Worm (Caenorhabditis elegans) whole organism, late embryonic: ENCODE results near the gene Y39E4B.6.

ENCODE experiments used
- F13H6.1 ChIP-seq: sonication (generic microtip); optimal IDR thresholded peaks from 2 replicates; lab custom pipeline; 2016; ENCODE audit warnings: missing genetic modification characterization, missing compliant biosample characterization
- K09A11.1 ChIP-seq: sonication (generic microtip); optimal IDR thresholded peaks from 2 replicates; lab custom pipeline; 2017; ENCODE audit warnings: antibody characterized with exemption, mild to moderate bottlenecking, missing genetic modification characterization, missing compliant biosample characterization; ENCODE audit not compliant: insufficient read depth
- T23F11.4 ChIP-seq: fragments of 200-800 bp; sonication (Bioruptor generic); optimal IDR thresholded peaks from 2 replicates; lab custom pipeline; 2018; ENCODE audit warnings: mild to moderate bottlenecking, missing genetic modification characterization, missing compliant biosample characterization
- Y22D7AL.16 ChIP-seq: sonication (generic microtip); optimal IDR thresholded peaks from 2 replicates; lab custom pipeline; 2016; ENCODE audit warnings: missing genetic modification characterization, missing compliant biosample characterization
- ama-1 ChIP-seq: fragments of 150-350 bp; optimal IDR thresholded peaks from 2 replicates; lab custom pipeline; 2014
- ceh-14 ChIP-seq: sonication (generic microtip); optimal IDR thresholded peaks from 2 replicates; lab custom pipeline; 2016; ENCODE audit warnings: missing genotype, missing genetic modification characterization, missing compliant biosample characterization
- ceh-22 ChIP-seq: sonication (generic microtip); optimal IDR thresholded peaks from 2 replicates; lab custom pipeline; 2017; ENCODE audit warnings: missing biosample characterization, missing genetic modification characterization
- ceh-24 ChIP-seq: sonication (generic microtip); optimal IDR thresholded peaks from 2 replicates; lab custom pipeline; 2016; ENCODE audit warnings: mild to moderate bottlenecking, missing genetic modification characterization, missing compliant biosample characterization
- ceh-30 ChIP-seq: fragments of 150-350 bp; optimal IDR thresholded peaks from 2 replicates; lab custom pipeline; 2014; ENCODE audit warnings: missing biosample characterization, missing genetic modification characterization
- ceh-31 ChIP-seq: sonication (generic microtip); optimal IDR thresholded peaks from 2 replicates; lab custom pipeline; 2016; ENCODE audit warnings: missing genetic modification characterization, missing compliant biosample characterization
- che-1 ChIP-seq: sonication (generic microtip); optimal IDR thresholded peaks from 2 replicates; lab custom pipeline; 2016; ENCODE audit warnings: mild to moderate bottlenecking, missing genetic modification characterization, missing compliant biosample characterization
- dmd-4 ChIP-seq: sonication (generic microtip); optimal IDR thresholded peaks from 2 replicates; lab custom pipeline; 2016; ENCODE audit warnings: borderline replicate concordance, missing genetic modification characterization, missing compliant biosample characterization
- dve-1 ChIP-seq: sonication (generic microtip); optimal IDR thresholded peaks from 2 replicates; lab custom pipeline; 2017; ENCODE audit warnings: antibody characterized with exemption, mild to moderate bottlenecking, missing genetic modification characterization, missing compliant biosample characterization
- elt-4 ChIP-seq: sonication (generic microtip); optimal IDR thresholded peaks from 2 replicates; lab custom pipeline; 2016; ENCODE audit warnings: missing genetic modification characterization, missing compliant biosample characterization
- ets-4 ChIP-seq: sonication (generic microtip); optimal IDR thresholded peaks from 2 replicates; lab custom pipeline; 2016; ENCODE audit warnings: missing genetic modification characterization, missing compliant biosample characterization
- fkh-6 ChIP-seq: sonication (generic microtip); optimal IDR thresholded peaks from 2 replicates; lab custom pipeline; 2016; ENCODE audit warnings: missing genetic modification characterization, missing compliant biosample characterization
- gmeb-2 ChIP-seq: sonication (generic microtip); optimal IDR thresholded peaks from 2 replicates; lab custom pipeline; 2016; ENCODE audit warnings: missing genetic modification characterization, inconsistent platforms, missing compliant biosample characterization
- hlh-13 ChIP-seq: fragments of 200-800 bp; sonication (Bioruptor generic); optimal IDR thresholded peaks from 2 replicates; lab custom pipeline; 2018; ENCODE audit warnings: mild to moderate bottlenecking, missing genetic modification characterization, missing compliant biosample characterization
- hlh-15 ChIP-seq: sonication (generic microtip); optimal IDR thresholded peaks from 2 replicates; lab custom pipeline; 2016; ENCODE audit warnings: missing genetic modification characterization, missing compliant biosample characterization
- hlh-30 ChIP-seq: sonication (generic microtip); optimal IDR thresholded peaks from 2 replicates; lab custom pipeline; 2017; ENCODE audit warnings: antibody characterized with exemption, missing genetic modification characterization, missing compliant biosample characterization; ENCODE audit not compliant: insufficient read depth
- lim-6 ChIP-seq: sonication (generic microtip); optimal IDR thresholded peaks from 2 replicates; lab custom pipeline; 2016; ENCODE audit warnings: missing genetic modification characterization, missing compliant biosample characterization
- lin-11 ChIP-seq: fragments of 200-800 bp; sonication (Bioruptor generic); optimal IDR thresholded peaks from 2 replicates; lab custom pipeline; 2018; ENCODE audit warnings: mild to moderate bottlenecking, missing genetic modification characterization, missing compliant biosample characterization
- mec-3 ChIP-seq: sonication (generic microtip); optimal IDR thresholded peaks from 2 replicates; lab custom pipeline; 2016; ENCODE audit warnings: borderline replicate concordance, missing genetic modification characterization, missing compliant biosample characterization
- nfya-1 ChIP-seq: sonication (generic microtip); optimal IDR thresholded peaks from 2 replicates; lab custom pipeline; 2017; ENCODE audit warnings: missing genetic modification characterization, mild to moderate bottlenecking, missing compliant biosample characterization, antibody characterized with exemption, moderate library complexity
- nhr-232 ChIP-seq: sonication (generic microtip); optimal IDR thresholded peaks from 2 replicates; lab custom pipeline; 2016; ENCODE audit warnings: missing genetic modification characterization, missing compliant biosample characterization
- odd-2 ChIP-seq: sonication (generic microtip); optimal IDR thresholded peaks from 2 replicates; lab custom pipeline; 2017; ENCODE audit warnings: antibody characterized with exemption, mild to moderate bottlenecking, missing genetic modification characterization, missing compliant biosample characterization
- pqm-1 ChIP-seq: sonication (generic microtip); optimal IDR thresholded peaks from 2 replicates; lab custom pipeline; 2016; ENCODE audit warnings: missing genetic modification characterization, missing compliant biosample characterization
- pros-1 ChIP-seq: fragments of 150-350 bp; optimal IDR thresholded peaks from 2 replicates; lab custom pipeline; 2014; ENCODE audit warnings: missing biosample characterization, missing genetic modification reagents, missing genetic modification characterization
- ref-2 ChIP-seq: sonication (generic microtip); optimal IDR thresholded peaks from 2 replicates; lab custom pipeline; 2016; ENCODE audit warnings: missing genetic modification characterization, missing compliant biosample characterization
- sdc-2 ChIP-seq: sonication (generic microtip); optimal IDR thresholded peaks from 2 replicates; lab custom pipeline; 2016; ENCODE audit warnings: missing genotype, missing genetic modification characterization, missing compliant biosample characterization
- sox-2 ChIP-seq: fragments of 200-800 bp; sonication (Bioruptor generic); IDR thresholded peaks from 2 replicates; pipeline ENCODE4 v1.3.6; 2022; ENCODE audit warnings: missing genetic modification reagents, missing genetic modification characterization, missing compliant biosample characterization
- sox-4 ChIP-seq: sonication (generic microtip); optimal IDR thresholded peaks from 2 replicates; lab custom pipeline; 2017; ENCODE audit warnings: mild to moderate bottlenecking, missing genetic modification characterization, inconsistent platforms, missing compliant biosample characterization
- syd-9 ChIP-seq: sonication (generic microtip); optimal IDR thresholded peaks from 2 replicates; lab custom pipeline; 2016; ENCODE audit warnings: mild to moderate bottlenecking, missing genetic modification characterization, moderate library complexity, missing compliant biosample characterization
- tbx-7 ChIP-seq: sonication (generic microtip); optimal IDR thresholded peaks from 2 replicates; lab custom pipeline; 2016; ENCODE audit warnings: missing genotype, missing genetic modification characterization, missing compliant biosample characterization
- ttx-3 ChIP-seq: sonication (generic microtip); optimal IDR thresholded peaks from 2 replicates; lab custom pipeline; 2016; ENCODE audit warnings: missing genetic modification reagents, missing genetic modification characterization, missing compliant biosample characterization
- unc-42 ChIP-seq: sonication (generic microtip); optimal IDR thresholded peaks from 2 replicates; lab custom pipeline; 2016; ENCODE audit warnings: missing genotype, missing genetic modification characterization, missing compliant biosample characterization
- unc-86 ChIP-seq: sonication (generic microtip); optimal IDR thresholded peaks from 2 replicates; lab custom pipeline; 2016; ENCODE audit warnings: missing genetic modification characterization, missing compliant biosample characterization
- zip-5 ChIP-seq: sonication (generic microtip); optimal IDR thresholded peaks from 2 replicates; lab custom pipeline; 2016; ENCODE audit warnings: missing genetic modification characterization, missing compliant biosample characterization
- ztf-16 ChIP-seq: sonication (generic microtip); optimal IDR thresholded peaks from 2 replicates; lab custom pipeline; 2017; ENCODE audit warnings: missing genetic modification characterization, missing compliant biosample characterization

The Y39E4B.6 gene

DNA sequence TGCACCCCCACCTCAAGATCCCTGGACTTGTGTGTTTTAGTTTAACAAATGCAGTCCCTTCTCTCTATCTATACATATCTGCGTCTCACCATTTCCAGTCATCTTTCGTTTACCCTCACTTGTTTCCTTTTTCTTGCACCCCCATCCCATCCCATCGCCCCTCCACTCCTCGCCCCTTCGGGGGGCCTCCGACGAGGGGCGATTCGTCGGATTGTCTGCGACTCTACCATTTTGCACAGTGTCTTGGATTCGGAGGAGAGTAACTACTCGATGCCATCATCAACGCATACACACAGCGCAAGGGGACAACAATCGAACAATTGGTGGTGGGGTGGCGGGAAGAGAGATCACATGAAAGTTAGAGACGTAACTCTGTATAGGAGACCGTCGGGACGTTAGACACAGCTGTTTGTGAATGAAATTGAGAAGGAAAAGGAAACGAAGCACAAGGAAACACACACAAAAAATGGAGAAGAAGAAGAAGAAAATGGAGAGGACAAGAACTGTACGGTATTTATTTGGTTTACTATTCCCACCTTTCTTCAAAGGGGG lies 8.1 kb upstream of the Y39E4B.6 start (continued):
- peak; percentile 100 for TF ChIP-seq pros-1 (tag; lab: Kevin White, UChicago)
- TF ChIP-seq ets-4: peak; percentile 77
- TF ChIP-seq hlh-13 (GFP tag; lab: Kevin White, UChicago): peak; percentile 7
- peak; percentile 75 for TF ChIP-seq T23F11.4 (GFP tag; lab: Kevin White, UChicago)
- peak; percentile 54 for TF ChIP-seq lim-6 (tag; lab: Kevin White, UChicago)
- peak; percentile 45 for TF ChIP-seq tbx-7 (tag; lab: Kevin White, UChicago)
- TF ChIP-seq unc-42 (tag; lab: Kevin White, UChicago): peak; percentile 79
- TF ChIP-seq ceh-14 (tag; lab: Kevin White, UChicago): peak; percentile 84
- peak; percentile 66 for TF ChIP-seq ama-1 (lab: Kevin White, UChicago)
- peak; percentile 88 for TF ChIP-seq dmd-4 (tag; lab: Kevin White, UChicago)
- TF ChIP-seq nhr-232: peak; percentile 35
- peak; percentile 99 for TF ChIP-seq nfya-1 (tag; lab: Kevin White, UChicago)
- peak; percentile 14 for TF ChIP-seq Y22D7AL.16
- TF ChIP-seq che-1 (tag; lab: Kevin White, UChicago): peak; percentile 61
- TF ChIP-seq ceh-24: no peak
- peak; percentile 2 for TF ChIP-seq ztf-16
- no peak for TF ChIP-seq K09A11.1 (tag; lab: Kevin White, UChicago)
- no peak for TF ChIP-seq gmeb-2 (tag; lab: Kevin White, UChicago)
- peak; percentile 74 for TF ChIP-seq unc-86 (tag; lab: Kevin White, UChicago)
- TF ChIP-seq pqm-1 (tag; lab: Kevin White, UChicago): no peak
- peak; percentile 95 for TF ChIP-seq ref-2
- peak; percentile 58 for TF ChIP-seq dve-1 (tag; lab: Kevin White, UChicago)
- peak; percentile 94 for TF ChIP-seq F13H6.1 (tag; lab: Kevin White, UChicago)
- peak; percentile 37 for TF ChIP-seq ttx-3 (tag; lab: Kevin White, UChicago)
- TF ChIP-seq zip-5 (tag; lab: Kevin White, UChicago): no peak
- no peak for TF ChIP-seq fkh-6
- TF ChIP-seq lin-11: peak; percentile 31
- TF ChIP-seq sox-4 (tag; lab: Kevin White, UChicago): no peak

DNA sequence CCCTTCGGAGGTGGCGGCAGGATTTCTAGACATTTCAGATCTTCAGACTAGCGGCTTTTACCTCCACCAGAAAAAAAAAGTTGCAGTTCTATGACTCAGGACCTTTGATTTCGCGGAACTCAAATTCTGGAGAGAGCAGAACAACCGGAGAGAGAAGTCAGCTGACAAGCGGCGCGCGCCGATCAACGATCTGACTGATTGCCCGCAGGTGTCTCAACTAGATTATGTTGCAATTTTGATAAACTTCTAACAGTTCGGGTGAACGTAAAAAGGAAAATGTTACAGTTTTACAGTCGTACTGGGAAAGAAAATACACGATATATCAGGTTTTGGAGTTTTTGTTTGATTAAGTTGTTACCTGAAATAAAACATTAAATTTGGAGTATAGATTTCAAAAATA lies 7.6 kb upstream of the Y39E4B.6 start:
- TF ChIP-seq fkh-6 (no peak), syd-9 (tag; lab: Kevin White, UChicago) (no peak), sdc-2 (tag; lab: Kevin White, UChicago) (no peak), tbx-7 (tag; lab: Kevin White, UChicago) (no peak), ceh-30 (tag; lab: Kevin White, UChicago) (no peak), nhr-232 (no peak), mec-3 (tag; lab: Kevin White, UChicago) (no peak), hlh-30 (tag; lab: Kevin White, UChicago) (no peak), dmd-4 (tag; lab: Kevin White, UChicago) (no peak), ceh-22 (no peak)

DNA sequence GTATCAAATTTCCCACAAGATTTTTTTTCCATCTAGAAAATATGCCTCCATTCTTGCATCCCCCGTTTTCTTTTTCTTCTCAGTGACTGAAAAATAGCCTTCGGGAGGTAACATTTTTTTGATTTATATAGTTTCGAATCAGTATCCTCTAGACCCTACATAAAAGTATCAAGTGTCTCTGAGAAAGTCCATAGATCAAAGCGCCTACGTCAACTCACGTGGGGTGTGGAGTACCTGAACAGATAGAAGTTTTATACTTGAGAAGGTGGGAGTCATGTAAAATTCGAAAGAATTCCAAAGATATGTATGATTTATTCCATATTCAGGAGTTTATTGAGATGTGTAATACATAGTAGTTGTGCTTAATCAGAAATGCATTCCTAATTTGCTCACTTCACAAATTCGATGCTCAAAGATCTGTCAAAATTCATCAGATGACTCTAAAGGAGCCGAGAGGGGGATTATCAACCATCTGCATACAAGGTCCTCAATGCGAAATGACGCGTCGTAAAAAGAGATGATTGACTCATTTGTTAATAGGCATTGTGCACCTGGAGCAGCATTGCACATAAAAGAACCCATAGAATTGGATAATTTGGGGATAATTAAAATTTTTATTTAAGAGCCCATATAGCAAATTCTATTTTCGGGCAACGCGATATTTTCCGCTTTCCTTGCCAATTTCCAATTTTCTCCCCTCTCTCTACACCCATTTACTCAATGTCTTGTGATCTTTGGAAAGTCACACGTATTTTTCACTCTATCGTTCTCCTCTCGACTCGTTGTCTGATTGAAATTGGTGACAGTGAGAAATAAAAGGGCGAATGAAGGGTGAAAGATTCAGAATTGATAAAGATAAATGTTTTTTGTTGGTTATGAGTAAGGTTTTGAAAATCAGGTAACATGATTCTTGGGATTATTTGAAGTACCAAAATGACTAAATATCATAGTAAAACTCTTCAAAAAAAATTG lies 6.1 kb upstream of the Y39E4B.6 start:
- TF ChIP-seq ceh-14 (tag; lab: Kevin White, UChicago) (peak; percentile 70), odd-2 (tag; lab: Kevin White, UChicago) (no peak), unc-42 (tag; lab: Kevin White, UChicago) (peak; percentile 83), ceh-31 (tag; lab: Kevin White, UChicago) (peak; percentile 63), sox-2 (GFP tag; lab: Robert Waterston, UW) (peak; percentile 28; the same call in 1 of the 2 replicates), elt-4 (tag; lab: Kevin White, UChicago) (no peak), hlh-30 (tag; lab: Kevin White, UChicago) (peak; percentile 49), ref-2 (peak; percentile 31), hlh-15 (tag; lab: Kevin White, UChicago) (no peak)
